Fruit fly (Drosophila melanogaster) whole organism, embryonic: ENCODE data around the gene CG33687.

ENCODE experiments used
- Ada2b ChIP-seq: fragments of 200-800 bp; sonication (Bioruptor generic); IDR thresholded peaks from 2 replicates; pipeline ENCODE4 v1.3.6; 2022; ENCODE audit warnings: missing biosample characterization, missing genetic modification characterization
- Asciz ChIP-seq: fragments of 200-800 bp; sonication (Bioruptor generic); optimal IDR thresholded peaks from 2 replicates; lab custom pipeline; 2017; ENCODE audit warnings: missing biosample characterization, mild to moderate bottlenecking, missing genetic modification characterization, missing genetic modification reagents
- Atf-2 ChIP-seq: fragments of 200-800 bp; sonication (Bioruptor generic); optimal IDR thresholded peaks from 2 replicates; lab custom pipeline; 2016; ENCODE audit warnings: missing biosample characterization, missing genetic modification characterization
- CG10209 ChIP-seq: fragments of 200-800 bp; sonication (Bioruptor generic); optimal IDR thresholded peaks from 3 replicates; lab custom pipeline; 2017; ENCODE audit warnings: missing biosample characterization, mild to moderate bottlenecking, missing genetic modification characterization, missing genetic modification reagents
- CG11247 ChIP-seq: fragments of 200-800 bp; sonication (Bioruptor generic); IDR thresholded peaks from 2 replicates; pipeline ENCODE4 v1.3.6; 2022; ENCODE audit warnings: missing biosample characterization, missing genetic modification characterization
- CG11696 ChIP-seq: fragments of 200-800 bp; sonication (Bioruptor generic); IDR thresholded peaks from 2 replicates; pipeline ENCODE4 v1.3.6; 2022; ENCODE audit warnings: missing biosample characterization, missing genetic modification characterization
- CG1233 ChIP-seq: fragments of 200-800 bp; sonication (Bioruptor generic); optimal IDR thresholded peaks from 4 replicates; lab custom pipeline; 2018; ENCODE audit warnings: missing biosample characterization, mild to moderate bottlenecking, missing genetic modification characterization
- CG13296 ChIP-seq: fragments of 200-800 bp; sonication (Bioruptor generic); optimal IDR thresholded peaks from 3 replicates; lab custom pipeline; 2018; ENCODE audit warnings: missing biosample characterization, mild to moderate bottlenecking, missing genetic modification characterization
- CG13424 ChIP-seq: fragments of 200-800 bp; sonication (Bioruptor generic); optimal IDR thresholded peaks from 2 replicates; lab custom pipeline; 2019; ENCODE audit warnings: missing biosample characterization, mild to moderate bottlenecking, missing genetic modification characterization, moderate library complexity
- CG14965 ChIP-seq: fragments of 200-800 bp; sonication (Bioruptor generic); optimal IDR thresholded peaks from 2 replicates; lab custom pipeline; 2016; ENCODE audit warnings: missing biosample characterization, missing genetic modification characterization, borderline replicate concordance
- CG15269 ChIP-seq: fragments of 200-800 bp; sonication (Bioruptor generic); optimal IDR thresholded peaks from 2 replicates; lab custom pipeline; 2018; ENCODE audit warnings: missing biosample characterization, mild to moderate bottlenecking, missing genetic modification characterization, moderate library complexity
- CG15601 ChIP-seq: fragments of 200-800 bp; sonication (Bioruptor generic); optimal IDR thresholded peaks from 3 replicates; lab custom pipeline; 2019; ENCODE audit warnings: missing biosample characterization, mild to moderate bottlenecking, missing genetic modification characterization, moderate library complexity
- CG16815 ChIP-seq: fragments of 200-800 bp; sonication (Bioruptor generic); optimal IDR thresholded peaks from 3 replicates; lab custom pipeline; 2017; ENCODE audit warnings: missing biosample characterization, mild to moderate bottlenecking, missing genetic modification characterization
- CG17385 ChIP-seq: fragments of 200-800 bp; sonication (Bioruptor generic); optimal IDR thresholded peaks from 3 replicates; lab custom pipeline; 2018; ENCODE audit warnings: missing biosample characterization, mild to moderate bottlenecking, missing genetic modification characterization
- CG1832 ChIP-seq: fragments of 200-800 bp; sonication (Bioruptor generic); optimal IDR thresholded peaks from 2 replicates; lab custom pipeline; 2017; ENCODE audit warnings: missing biosample characterization, mild to moderate bottlenecking, missing genetic modification characterization, inconsistent platforms
- CG18599 ChIP-seq: fragments of 200-800 bp; sonication (Bioruptor generic); optimal IDR thresholded peaks from 3 replicates; lab custom pipeline; 2017; ENCODE audit warnings: missing biosample characterization, missing genetic modification characterization, mild to moderate bottlenecking, moderate library complexity, missing genetic modification reagents
- CG2678 ChIP-seq: fragments of 200-800 bp; sonication (Bioruptor generic); optimal IDR thresholded peaks from 3 replicates; lab custom pipeline; 2019; ENCODE audit warnings: missing biosample characterization, mild to moderate bottlenecking, missing genetic modification characterization, moderate library complexity
- CG5953 ChIP-seq: fragments of 200-800 bp; sonication (Bioruptor generic); IDR thresholded peaks from 2 replicates; pipeline ENCODE4 v1.3.6; 2022; ENCODE audit warnings: missing biosample characterization, missing genetic modification characterization
- CG7372 ChIP-seq: fragments of 200-800 bp; sonication (Bioruptor generic); IDR thresholded peaks from 2 replicates; pipeline ENCODE4 v1.3.6; 2022; ENCODE audit warnings: missing biosample characterization, missing genetic modification characterization
- CG7928 ChIP-seq: fragments of 200-800 bp; sonication (Bioruptor generic); optimal IDR thresholded peaks from 2 replicates; lab custom pipeline; 2017; ENCODE audit warnings: missing biosample characterization, mild to moderate bottlenecking, missing genetic modification characterization
- CG8281 ChIP-seq: fragments of 200-800 bp; sonication (Bioruptor generic); optimal IDR thresholded peaks from 2 replicates; lab custom pipeline; 2018; ENCODE audit warnings: missing biosample characterization, mild to moderate bottlenecking, missing genetic modification characterization, moderate library complexity
- CG9727 ChIP-seq: fragments of 200-800 bp; sonication (Bioruptor generic); optimal IDR thresholded peaks from 3 replicates; lab custom pipeline; 2017; ENCODE audit warnings: missing biosample characterization, mild to moderate bottlenecking, missing genetic modification characterization
- CG9876 ChIP-seq: fragments of 200-800 bp; sonication (Bioruptor generic); optimal IDR thresholded peaks from 2 replicates; lab custom pipeline; 2016; ENCODE audit warnings: missing biosample characterization, missing genetic modification characterization
- CoRest ChIP-seq: fragments of 200-800 bp; sonication (Bioruptor generic); optimal IDR thresholded peaks from 3 replicates; lab custom pipeline; 2018; ENCODE audit warnings: missing biosample characterization, mild to moderate bottlenecking, missing genetic modification characterization, moderate library complexity
- Fer2 ChIP-seq: fragments of 200-800 bp; sonication (Bioruptor generic); optimal IDR thresholded peaks from 2 replicates; lab custom pipeline; 2018; ENCODE audit warnings: missing biosample characterization, mild to moderate bottlenecking, missing genetic modification characterization, moderate library complexity
- H15 ChIP-seq: fragments of 200-800 bp; sonication (Bioruptor generic); IDR thresholded peaks from 3 replicates; pipeline ENCODE4 v1.3.6; 2022; ENCODE audit warnings: missing biosample characterization, missing genetic modification characterization
- Hr3 ChIP-seq: fragments of 200-800 bp; sonication (Bioruptor generic); optimal IDR thresholded peaks from 3 replicates; lab custom pipeline; 2016; ENCODE audit warnings: missing biosample characterization, missing genetic modification characterization
- MBD-R2 ChIP-seq: fragments of 200-800 bp; sonication (Bioruptor generic); IDR thresholded peaks from 2 replicates; pipeline ENCODE4 v1.3.6; 2022; ENCODE audit warnings: missing biosample characterization, missing genetic modification characterization
- Max ChIP-seq: fragments of 200-800 bp; sonication (Bioruptor generic); optimal IDR thresholded peaks from 2 replicates; lab custom pipeline; 2016; ENCODE audit warnings: missing biosample characterization, mild to moderate bottlenecking, missing genetic modification characterization
- NfI ChIP-seq: fragments of 200-800 bp; sonication (Bioruptor generic); optimal IDR thresholded peaks from 3 replicates; lab custom pipeline; 2018; ENCODE audit warnings: missing biosample characterization, mild to moderate bottlenecking, missing genetic modification characterization, moderate library complexity
- PHDP ChIP-seq: fragments of 200-800 bp; sonication (Bioruptor generic); optimal IDR thresholded peaks from 3 replicates; lab custom pipeline; 2018; ENCODE audit warnings: missing biosample characterization, mild to moderate bottlenecking, missing genetic modification characterization, moderate library complexity
- Poxn ChIP-seq: fragments of 200-800 bp; sonication (Bioruptor generic); IDR thresholded peaks from 2 replicates; pipeline ENCODE4 v1.3.6; 2022; ENCODE audit warnings: missing biosample characterization, missing genetic modification characterization
- Scr ChIP-seq: fragments of 200-800 bp; sonication (Bioruptor generic); IDR thresholded peaks from 2 replicates; pipeline ENCODE4 v1.3.6; 2022; ENCODE audit warnings: missing biosample characterization, missing genetic modification characterization; ENCODE audit not compliant: partially characterized antibody
- Six4 ChIP-seq: fragments of 200-800 bp; sonication (Bioruptor generic); optimal IDR thresholded peaks from 2 replicates; lab custom pipeline; 2016; ENCODE audit warnings: missing biosample characterization, missing genetic modification characterization
- Sox102F ChIP-seq: fragments of 200-800 bp; sonication (Bioruptor generic); optimal IDR thresholded peaks from 2 replicates; lab custom pipeline; 2018; ENCODE audit warnings: missing biosample characterization, mild to moderate bottlenecking, missing genetic modification characterization, moderate library complexity
- dmrt11E ChIP-seq: fragments of 200-800 bp; sonication (Bioruptor generic); optimal IDR thresholded peaks from 3 replicates; lab custom pipeline; 2018; ENCODE audit warnings: missing biosample characterization, mild to moderate bottlenecking, missing genetic modification characterization, moderate library complexity
- dmrt99B ChIP-seq: fragments of 200-800 bp; sonication (Bioruptor generic); optimal IDR thresholded peaks from 2 replicates; lab custom pipeline; 2018; ENCODE audit warnings: missing biosample characterization, mild to moderate bottlenecking, missing genetic modification characterization, moderate library complexity
- emc ChIP-seq: fragments of 200-800 bp; sonication (Bioruptor generic); optimal IDR thresholded peaks from 2 replicates; lab custom pipeline; 2016; ENCODE audit warnings: missing biosample characterization, missing genetic modification characterization
- eve ChIP-seq, 2 experiments: fragments of >200 bp; optimal IDR thresholded peaks; 2 replicates each; lab custom pipeline; 2017; ENCODE audit warnings: missing biosample characterization in 2 of 2, missing genetic modification characterization in 2 of 2
- fd3F ChIP-seq: fragments of 200-800 bp; sonication (Bioruptor generic); optimal IDR thresholded peaks from 2 replicates; lab custom pipeline; 2018; ENCODE audit warnings: missing biosample characterization, mild to moderate bottlenecking, missing genetic modification characterization, moderate library complexity
- gcm ChIP-seq: fragments of 200-800 bp; sonication (Bioruptor generic); optimal IDR thresholded peaks from 2 replicates; lab custom pipeline; 2019; ENCODE audit warnings: missing biosample characterization, mild to moderate bottlenecking, missing genetic modification characterization, moderate library complexity
- her ChIP-seq: fragments of 200-800 bp; sonication (Bioruptor generic); optimal IDR thresholded peaks from 2 replicates; lab custom pipeline; 2016; ENCODE audit warnings: missing biosample characterization, missing genetic modification characterization
- hkb ChIP-seq, 2 experiments: fragments of 200-800 bp in 1 of 2; fragments of >200 bp in 1 of 2; sonication (Bioruptor generic) in 1 of 2; IDR thresholded peaks in 1 of 2; optimal IDR thresholded peaks in 1 of 2; 2 replicates each; pipeline versions ENCODE4 v1.3.6 to Lab custom; 2017 to 2022; ENCODE audit warnings: missing biosample characterization in 1 of 2, missing genetic modification characterization in 1 of 2
- ind ChIP-seq: fragments of 200-800 bp; sonication (Bioruptor generic); optimal IDR thresholded peaks from 3 replicates; lab custom pipeline; 2016; ENCODE audit warnings: missing biosample characterization, missing genetic modification characterization
- oc ChIP-seq: fragments of 200-800 bp; sonication (Bioruptor generic); optimal IDR thresholded peaks from 2 replicates; lab custom pipeline; 2018; ENCODE audit warnings: missing biosample characterization, mild to moderate bottlenecking, missing genetic modification characterization, moderate library complexity
- scrt ChIP-seq: fragments of 200-800 bp; sonication (Bioruptor generic); optimal IDR thresholded peaks from 2 replicates; lab custom pipeline; 2018; ENCODE audit warnings: missing biosample characterization, mild to moderate bottlenecking, missing genetic modification characterization, moderate library complexity
- seq ChIP-seq: fragments of 200-800 bp; sonication (Bioruptor generic); IDR thresholded peaks from 2 replicates; pipeline ENCODE4 v1.3.6; 2022; ENCODE audit warnings: missing biosample characterization, missing genetic modification characterization
- slbo ChIP-seq: fragments of 200-800 bp; sonication (Bioruptor generic); IDR thresholded peaks from 2 replicates; pipeline ENCODE4 v1.3.6; 2022; ENCODE audit warnings: missing biosample characterization, missing genetic modification characterization
- tap ChIP-seq: fragments of 200-800 bp; optimal IDR thresholded peaks from 3 replicates; lab custom pipeline; 2019; ENCODE audit warnings: missing biosample characterization, mild to moderate bottlenecking, missing genetic modification characterization, moderate library complexity

CG33687 gene

dm6 chr3L:16202550-16202949 is 4.9 kb downstream of the CG33687 start (continued):
- no peak for TF ChIP-seq gcm
- TF ChIP-seq CG11696 = 0 out of 2 replicates have a peak, but pooled peaks have one; percentile 23
- peak; percentile 51 for TF ChIP-seq CoRest (tag; lab: Kevin White, UChicago)
- TF ChIP-seq CG7928 = no peak
- TF ChIP-seq ind (GFP tag; lab: Kevin White, UChicago) = peak; percentile 60
- peak; percentile 4 for TF ChIP-seq Hr3
- TF ChIP-seq Six4 (GFP tag; lab: Kevin White, UChicago) = no peak
- TF ChIP-seq oc = no peak
- TF ChIP-seq CG1832 = no peak
- TF ChIP-seq CG13296 (GFP tag; lab: Kevin White, UChicago) = peak; percentile 62
- 0 out of 2 replicates have a peak, but pooled peaks have one; percentile 14 for TF ChIP-seq MBD-R2 (GFP tag; lab: Robert Waterston, UW)
- no peak; the same call in 1 of the 2 replicates for TF ChIP-seq slbo
- TF ChIP-seq CG15601 = no peak
- TF ChIP-seq fd3F (GFP tag; lab: Kevin White, UChicago) = peak; percentile 40
- peak; percentile 60 for TF ChIP-seq CG13424
- TF ChIP-seq eve (GFP tag; optimal IDR thresholded peaks at IDR 0.05; lab: Kevin White, UChicago) = no peak
- no peak for TF ChIP-seq emc (GFP tag; lab: Kevin White, UChicago)
- TF ChIP-seq seq (GFP tag; lab: Robert Waterston, UW) = peak; percentile 41; the same call in 1 of the 2 replicates
- no peak for TF ChIP-seq Scr (GFP tag; lab: Robert Waterston, UW)
- peak; percentile 33 for TF ChIP-seq Atf-2 (GFP tag; lab: Kevin White, UChicago)
- TF ChIP-seq scrt (GFP tag; lab: Kevin White, UChicago) = peak; percentile 10
- TF ChIP-seq Ada2b = 0 out of 2 replicates have a peak, but pooled peaks have one; percentile 21
- TF ChIP-seq Poxn = no peak
- no peak for TF ChIP-seq H15 (GFP tag; lab: Robert Waterston, UW)
- peak; percentile 39 for TF ChIP-seq Max
- no peak for TF ChIP-seq tap
- TF ChIP-seq CG18599 (GFP tag; lab: Kevin White, UChicago) = peak; percentile 63
- TF ChIP-seq CG1233 (GFP tag; lab: Kevin White, UChicago) = peak; percentile 13
- peak; percentile 42 for TF ChIP-seq NfI
- TF ChIP-seq CG15269 = peak; percentile 45
- TF ChIP-seq CG16815 (GFP tag; lab: Kevin White, UChicago) = peak; percentile 23
- TF ChIP-seq CG9876 (GFP tag; lab: Kevin White, UChicago) = no peak
- peak; percentile 10 for TF ChIP-seq Asciz
- peak; percentile 51 for TF ChIP-seq CG9727
- TF ChIP-seq dmrt99B = peak; percentile 61
- TF ChIP-seq CG7372 = 0 out of 2 replicates have a peak, but pooled peaks have one; percentile 35
- TF ChIP-seq dmrt11E (tag; lab: Kevin White, UChicago) = no peak
- TF ChIP-seq CG2678 (tag; lab: Kevin White, UChicago) = peak; percentile 76
- no peak for TF ChIP-seq CG11247 (GFP tag; lab: Robert Waterston, UW)
- TF ChIP-seq CG17385 (GFP tag; lab: Kevin White, UChicago) = peak; percentile 32
- peak; percentile 28 for TF ChIP-seq Sox102F (GFP tag; lab: Kevin White, UChicago)
- TF ChIP-seq her (GFP tag; lab: Kevin White, UChicago) = no peak
- TF ChIP-seq CG5953 (GFP tag; lab: Robert Waterston, UW) = no peak
- TF ChIP-seq Fer2 (tag; lab: Kevin White, UChicago) = no peak
- TF ChIP-seq CG8281 (tag; lab: Kevin White, UChicago) = no peak
- no peak for TF ChIP-seq CG14965 (GFP tag; lab: Kevin White, UChicago)
- peak; percentile 32 for TF ChIP-seq CG10209 (GFP tag; lab: Kevin White, UChicago)
- no peak for TF ChIP-seq hkb (optimal IDR thresholded peaks at IDR 0.05; lab: Kevin White, UChicago)
- TF ChIP-seq hkb (GFP tag; IDR thresholded peaks at IDR 0.05; lab: Robert Waterston, UW) = no peak
- TF ChIP-seq PHDP (tag; lab: Kevin White, UChicago) = peak; percentile 37
